Fruit fly (Drosophila melanogaster) whole organism, embryonic: ENCODE measurements around the gene CG14088.

Source experiments
- Bdp1 ChIP-seq: fragments of 200-800 bp; sonication (Bioruptor generic); optimal IDR thresholded peaks from 3 replicates; lab custom pipeline; 2016; ENCODE audit warnings: missing biosample characterization, missing genetic modification characterization
- Bgb ChIP-seq: fragments of 200-800 bp; sonication (Bioruptor generic); IDR thresholded peaks from 2 replicates; pipeline ENCODE4 v1.3.6; 2022; ENCODE audit warnings: missing biosample characterization, missing genetic modification characterization; ENCODE audit not compliant: partially characterized antibody
- CG10321 ChIP-seq: fragments of 200-800 bp; sonication (Bioruptor generic); IDR thresholded peaks from 2 replicates; pipeline ENCODE4 v1.3.6; 2022; ENCODE audit warnings: missing biosample characterization, missing genetic modification characterization
- CG10462 ChIP-seq: fragments of 200-800 bp; sonication (Bioruptor generic); optimal IDR thresholded peaks from 2 replicates; lab custom pipeline; 2016; ENCODE audit warnings: missing biosample characterization, missing genetic modification characterization
- CG10543 ChIP-seq: fragments of 200-800 bp; sonication (Bioruptor generic); optimal IDR thresholded peaks from 3 replicates; lab custom pipeline; 2017; ENCODE audit warnings: missing biosample characterization, mild to moderate bottlenecking, missing genetic modification characterization, moderate library complexity
- CG11085 ChIP-seq: fragments of 200-800 bp; sonication (Bioruptor generic); IDR thresholded peaks from 2 replicates; pipeline ENCODE4 v1.3.6; 2022; ENCODE audit warnings: missing biosample characterization, missing genetic modification characterization
- CG11504 ChIP-seq: fragments of 200-800 bp; sonication (Bioruptor generic); optimal IDR thresholded peaks from 3 replicates; lab custom pipeline; 2019; ENCODE audit warnings: missing biosample characterization, mild to moderate bottlenecking, missing genetic modification characterization, moderate library complexity
- CG12391 ChIP-seq: fragments of 200-800 bp; sonication (Bioruptor generic); optimal IDR thresholded peaks from 3 replicates; lab custom pipeline; 2018; ENCODE audit warnings: missing biosample characterization, mild to moderate bottlenecking, missing genetic modification characterization, moderate library complexity
- CG15011 ChIP-seq: fragments of 200-800 bp; sonication (Bioruptor generic); optimal IDR thresholded peaks from 3 replicates; lab custom pipeline; 2018; ENCODE audit warnings: missing biosample characterization, mild to moderate bottlenecking, missing genetic modification characterization
- CG17186 ChIP-seq: fragments of 200-800 bp; sonication (Bioruptor generic); optimal IDR thresholded peaks from 3 replicates; lab custom pipeline; 2017; ENCODE audit warnings: missing biosample characterization, missing genetic modification reagents, missing genetic modification characterization
- CG17328 ChIP-seq: fragments of 200-800 bp; sonication (Bioruptor generic); IDR thresholded peaks from 2 replicates; pipeline ENCODE4 v1.3.6; 2022; ENCODE audit warnings: missing biosample characterization, missing genetic modification characterization
- CG18262 ChIP-seq: fragments of 200-800 bp; optimal IDR thresholded peaks from 3 replicates; lab custom pipeline; 2019; ENCODE audit warnings: missing biosample characterization, mild to moderate bottlenecking, missing genetic modification characterization, moderate library complexity
- CG2116 ChIP-seq: fragments of 200-800 bp; sonication (Bioruptor generic); optimal IDR thresholded peaks from 3 replicates; lab custom pipeline; 2018; ENCODE audit warnings: missing biosample characterization, mild to moderate bottlenecking, missing genetic modification characterization
- CG2129 ChIP-seq: fragments of 200-800 bp; sonication (Bioruptor generic); IDR thresholded peaks from 2 replicates; pipeline ENCODE4 v1.3.6; 2022; ENCODE audit warnings: missing biosample characterization, missing genetic modification characterization; ENCODE audit not compliant: partially characterized antibody
- CG30431 ChIP-seq: fragments of 200-800 bp; sonication (Bioruptor generic); optimal IDR thresholded peaks from 2 replicates; lab custom pipeline; 2017; ENCODE audit warnings: missing biosample characterization, missing genetic modification characterization
- CG31441 ChIP-seq: fragments of 200-800 bp; sonication (Bioruptor generic); IDR thresholded peaks from 2 replicates; pipeline ENCODE4 v1.3.6; 2022; ENCODE audit warnings: missing biosample characterization, missing genetic modification characterization
- CG4730 ChIP-seq: fragments of 200-800 bp; sonication (Bioruptor generic); IDR thresholded peaks from 2 replicates; pipeline ENCODE4 v1.3.6; 2022; ENCODE audit warnings: missing biosample characterization, missing genetic modification characterization
- CG4820 ChIP-seq: fragments of 200-800 bp; sonication (Bioruptor generic); optimal IDR thresholded peaks from 3 replicates; lab custom pipeline; 2016; ENCODE audit warnings: missing biosample characterization, missing genetic modification characterization
- CG5180 ChIP-seq: fragments of 200-800 bp; sonication (Bioruptor generic); optimal IDR thresholded peaks from 3 replicates; lab custom pipeline; 2017; ENCODE audit warnings: missing biosample characterization, missing genetic modification characterization, mild to moderate bottlenecking, moderate library complexity, missing genetic modification reagents
- CG5245 ChIP-seq: fragments of 200-800 bp; sonication (Bioruptor generic); optimal IDR thresholded peaks from 3 replicates; lab custom pipeline; 2016; ENCODE audit warnings: missing biosample characterization, missing genetic modification characterization
- CG6689 ChIP-seq: fragments of 200-800 bp; sonication (Bioruptor generic); IDR thresholded peaks from 2 replicates; pipeline ENCODE4 v1.3.6; 2022; ENCODE audit warnings: missing biosample characterization, missing genetic modification characterization
- CG6765 ChIP-seq: fragments of 200-800 bp; sonication (Bioruptor generic); optimal IDR thresholded peaks from 3 replicates; lab custom pipeline; 2017; ENCODE audit warnings: missing biosample characterization, mild to moderate bottlenecking, missing genetic modification characterization
- CG7786 ChIP-seq: fragments of 200-800 bp; sonication (Bioruptor generic); optimal IDR thresholded peaks from 2 replicates; lab custom pipeline; 2016; ENCODE audit warnings: missing biosample characterization, missing genetic modification characterization
- CG8281 ChIP-seq: fragments of 200-800 bp; sonication (Bioruptor generic); optimal IDR thresholded peaks from 2 replicates; lab custom pipeline; 2018; ENCODE audit warnings: missing biosample characterization, mild to moderate bottlenecking, missing genetic modification characterization, moderate library complexity
- CG8290 ChIP-seq, 3 experiments: fragments of 200-800 bp; sonication (Bioruptor generic); optimal IDR thresholded peaks; 2 replicates each; lab custom pipeline; 2016 to 2019; ENCODE audit warnings: missing biosample characterization in 3 of 3, missing genetic modification characterization in 3 of 3, mild to moderate bottlenecking in 2 of 3, moderate library complexity in 1 of 3
- CTCF ChIP-seq: fragments of 200-800 bp; sonication (Bioruptor generic); optimal IDR thresholded peaks from 2 replicates; lab custom pipeline; 2017; ENCODE audit warnings: missing biosample characterization, mild to moderate bottlenecking, missing genetic modification characterization, moderate library complexity
- Dfd ChIP-seq, 2 experiments: fragments of >200 bp; optimal IDR thresholded peaks; 2 replicates each; lab custom pipeline; 2017; ENCODE audit warnings: missing biosample characterization in 2 of 2, missing genetic modification characterization in 2 of 2
- Ets97D ChIP-seq: fragments of 200-800 bp; sonication (Bioruptor generic); optimal IDR thresholded peaks from 3 replicates; lab custom pipeline; 2016; ENCODE audit warnings: missing biosample characterization, missing genetic modification characterization
- HLHmδ ChIP-seq: fragments of 200-800 bp; sonication (Bioruptor generic); optimal IDR thresholded peaks from 2 replicates; lab custom pipeline; 2018; ENCODE audit warnings: missing biosample characterization, mild to moderate bottlenecking, missing genetic modification characterization, moderate library complexity
- Lim3 ChIP-seq: fragments of 200-800 bp; sonication (Bioruptor generic); IDR thresholded peaks from 2 replicates; pipeline ENCODE4 v1.3.6; 2022; ENCODE audit warnings: missing biosample characterization, missing genetic modification characterization
- Max ChIP-seq: fragments of 200-800 bp; sonication (Bioruptor generic); optimal IDR thresholded peaks from 2 replicates; lab custom pipeline; 2016; ENCODE audit warnings: missing biosample characterization, mild to moderate bottlenecking, missing genetic modification characterization
- NC2α ChIP-seq: fragments of 200-800 bp; sonication (Bioruptor generic); optimal IDR thresholded peaks from 2 replicates; lab custom pipeline; 2016; ENCODE audit warnings: missing biosample characterization, missing genetic modification characterization
- Ravus ChIP-seq: fragments of 200-800 bp; sonication (Bioruptor generic); IDR thresholded peaks from 2 replicates; pipeline ENCODE4 v1.3.6; 2022; ENCODE audit warnings: missing biosample characterization, missing genetic modification characterization
- Rx ChIP-seq: fragments of 200-800 bp; sonication (Bioruptor generic); IDR thresholded peaks from 2 replicates; pipeline ENCODE4 v1.3.6; 2022; ENCODE audit warnings: missing biosample characterization, missing genetic modification characterization
- Side ChIP-seq: fragments of 200-800 bp; sonication (Bioruptor generic); optimal IDR thresholded peaks from 2 replicates; lab custom pipeline; 2016; ENCODE audit warnings: missing biosample characterization, missing genetic modification characterization
- Sin3A ChIP-seq: fragments of >200 bp; optimal IDR thresholded peaks from 2 replicates; lab custom pipeline; 2018
- Spps ChIP-seq: fragments of 200-800 bp; sonication (Bioruptor generic); optimal IDR thresholded peaks from 2 replicates; lab custom pipeline; 2018; ENCODE audit warnings: missing biosample characterization, mild to moderate bottlenecking, missing genetic modification characterization
- Sry-β ChIP-seq: fragments of 200-800 bp; sonication (Bioruptor generic); optimal IDR thresholded peaks from 2 replicates; lab custom pipeline; 2018; ENCODE audit warnings: missing biosample characterization, mild to moderate bottlenecking, missing genetic modification characterization, moderate library complexity
- ara ChIP-seq: fragments of 200-800 bp; sonication (Bioruptor generic); IDR thresholded peaks from 2 replicates; pipeline ENCODE4 v1.3.6; 2022; ENCODE audit warnings: missing biosample characterization, missing genetic modification characterization
- ash1 ChIP-seq: fragments of 200-800 bp; sonication (Bioruptor generic); optimal IDR thresholded peaks from 2 replicates; lab custom pipeline; 2018; ENCODE audit warnings: missing biosample characterization, mild to moderate bottlenecking, missing genetic modification characterization
- cad ChIP-seq: fragments of >200 bp; optimal IDR thresholded peaks from 2 replicates; lab custom pipeline; 2017; ENCODE audit warnings: missing biosample characterization, missing genetic modification characterization
- cg ChIP-seq: fragments of 200-800 bp; sonication (Bioruptor generic); optimal IDR thresholded peaks from 3 replicates; lab custom pipeline; 2019; ENCODE audit warnings: missing biosample characterization, mild to moderate bottlenecking, missing genetic modification characterization, moderate library complexity
- da ChIP-seq: fragments of 200-800 bp; sonication (Bioruptor generic); optimal IDR thresholded peaks from 2 replicates; lab custom pipeline; 2016; ENCODE audit warnings: missing biosample characterization, missing genetic modification characterization
- dati ChIP-seq: fragments of 200-800 bp; sonication (Bioruptor generic); IDR thresholded peaks from 2 replicates; pipeline ENCODE4 v1.3.6; 2022; ENCODE audit warnings: missing biosample characterization, missing genetic modification characterization
- dmrt99B ChIP-seq: fragments of 200-800 bp; sonication (Bioruptor generic); optimal IDR thresholded peaks from 2 replicates; lab custom pipeline; 2018; ENCODE audit warnings: missing biosample characterization, mild to moderate bottlenecking, missing genetic modification characterization, moderate library complexity
- exex ChIP-seq: fragments of 200-800 bp; sonication (Bioruptor generic); optimal IDR thresholded peaks from 4 replicates; lab custom pipeline; 2018; ENCODE audit warnings: missing biosample characterization, mild to moderate bottlenecking, missing genetic modification characterization, moderate library complexity
- gem ChIP-seq: fragments of 200-800 bp; sonication (Bioruptor generic); optimal IDR thresholded peaks from 2 replicates; lab custom pipeline; 2019; ENCODE audit warnings: missing biosample characterization, mild to moderate bottlenecking, missing genetic modification characterization, moderate library complexity
- gro ChIP-seq: fragments of 200-800 bp; sonication (Bioruptor generic); optimal IDR thresholded peaks from 2 replicates; lab custom pipeline; 2016; ENCODE audit warnings: missing biosample characterization, missing genetic modification characterization
- oc ChIP-seq: fragments of 200-800 bp; sonication (Bioruptor generic); optimal IDR thresholded peaks from 2 replicates; lab custom pipeline; 2018; ENCODE audit warnings: missing biosample characterization, mild to moderate bottlenecking, missing genetic modification characterization, moderate library complexity
- pzg ChIP-seq: fragments of 200-800 bp; sonication (Bioruptor generic); optimal IDR thresholded peaks from 3 replicates; lab custom pipeline; 2018; ENCODE audit warnings: missing biosample characterization, mild to moderate bottlenecking, missing genetic modification characterization, moderate library complexity
- zen2 ChIP-seq: fragments of 200-800 bp; sonication (Bioruptor generic); IDR thresholded peaks from 3 replicates; pipeline ENCODE4 v1.3.6; 2022; ENCODE audit warnings: missing biosample characterization, missing genetic modification characterization; ENCODE audit not compliant: partially characterized antibody

The CG14088 gene

dm6 chr3L:19263480-19264140 is 6.8 kb downstream of the CG14088 start, which contains the start of the genes CG42374 and Mettl5 (continued):
- TF ChIP-seq Sry-β (no peak), CG6765 (peak; percentile 29), CG12391 (tag; lab: Kevin White, UChicago) (peak; percentile 20), CG4820 (GFP tag; lab: Kevin White, UChicago) (no peak), Rx (no peak), Bgb (no peak), CG11504 (tag; lab: Kevin White, UChicago) (peak; percentile 53), da (GFP tag; lab: Kevin White, UChicago) (no peak), CG2116 (GFP tag; lab: Kevin White, UChicago) (no peak), CG8290 (GFP tag; optimal IDR thresholded peaks at IDR 0.05; lab: Kevin White, UChicago) (no peak), CG8290 (tag; optimal IDR thresholded peaks at IDR 0.05; lab: Kevin White, UChicago) (peak in 1 of 2 experiments; percentile 52), ash1 (no peak), CG10321 (GFP tag; lab: Robert Waterston, UW) (no peak), Dfd (GFP tag; optimal IDR thresholded peaks at IDR 0.05; lab: Kevin White, UChicago) (no peak), CG4730 (GFP tag; lab: Robert Waterston, UW) (no peak), CG10543 (GFP tag; lab: Kevin White, UChicago) (no peak), CG10462 (GFP tag; lab: Kevin White, UChicago) (no peak), CG2129 (GFP tag; lab: Robert Waterston, UW) (no peak), Side (GFP tag; lab: Kevin White, UChicago) (no peak), CG30431 (GFP tag; lab: Kevin White, UChicago) (no peak), gro (GFP tag; lab: Kevin White, UChicago) (no peak), CTCF (no peak), cg (GFP tag; lab: Kevin White, UChicago) (no peak), CG31441 (GFP tag; lab: Robert Waterston, UW) (peak; percentile 12; the same call in 1 of the 2 replicates), CG17328 (GFP tag; lab: Robert Waterston, UW) (no peak), CG6689 (GFP tag; lab: Robert Waterston, UW) (peak; percentile 62; the same call in 1 of the 2 replicates), CG11085 (GFP tag; lab: Robert Waterston, UW) (no peak), gem (peak; percentile 54), oc (tag; lab: Kevin White, UChicago) (no peak), zen2 (no peak), Bdp1 (no peak), NC2α (GFP tag; lab: Kevin White, UChicago) (no peak), pzg (GFP tag; lab: Kevin White, UChicago) (no peak), CG17186 (no peak), HLHmδ (GFP tag; lab: Kevin White, UChicago) (no peak), Ravus (GFP tag; lab: Robert Waterston, UW) (no peak), CG15011 (no peak), Lim3 (GFP tag; lab: Robert Waterston, UW) (no peak), cad (GFP tag; lab: Kevin White, UChicago) (no peak), Spps (tag; lab: Kevin White, UChicago) (no peak), CG8281 (tag; lab: Kevin White, UChicago) (no peak), ara (peak; percentile 39; the same call in 1 of the 2 replicates), CG5245 (GFP tag; lab: Kevin White, UChicago) (no peak), CG7786 (GFP tag; lab: Kevin White, UChicago) (no peak), Ets97D (GFP tag; lab: Kevin White, UChicago) (no peak), CG18262 (tag; lab: Kevin White, UChicago) (peak; percentile 31), Sin3A (lab: Kevin White, UChicago) (no peak), dati (GFP tag; lab: Robert Waterston, UW) (no peak), dmrt99B (tag; lab: Kevin White, UChicago) (peak; percentile 47), exex (tag; lab: Kevin White, UChicago) (no peak), CG5180 (GFP tag; lab: Kevin White, UChicago) (peak; percentile 3), Max (GFP tag; lab: Kevin White, UChicago) (peak; percentile 84)
